Fruit fly (Drosophila melanogaster): ENCODE data around the gene CG16888.

The CG16888 gene

dm6 chr2L:13813156-13813555 is at the start of gene CG16888:
Gene CG16888, minus strand, starts transcription at chr2L:13813256.
- TF ChIP-seq CG17801 (GFP tag; optimal IDR thresholded peaks at IDR 0.05; ENCODE audit: partially characterized antibody) = no peak

dm6 chr2L:13851098-13851497 is 38.0 kb upstream of the CG16888 start:
- TF ChIP-seq CG17801 (GFP tag; optimal IDR thresholded peaks at IDR 0.05; ENCODE audit: partially characterized antibody) = no peak

dm6 chr2L:13849125-13849524 is 36.1 kb upstream of the CG16888 start, which contains the start of gene CG7968:
Gene CG7968, plus strand, starts transcription at chr2L:13849400.
- no peak for TF ChIP-seq CG17801 (GFP tag; optimal IDR thresholded peaks at IDR 0.05; ENCODE audit: partially characterized antibody)

dm6 chr2L:13847625-13848024 is 34.6 kb upstream of the CG16888 start, which contains the start of gene CG7953:
Gene CG7953, plus strand, starts transcription at chr2L:13847925.
- TF ChIP-seq CG17801 (GFP tag; optimal IDR thresholded peaks at IDR 0.05; ENCODE audit: partially characterized antibody) = no peak

dm6 chr2L:13846239-13846802 is 33.3 kb upstream of the CG16888 start, which contains the start of gene CG7916:
Gene CG7916, plus strand, starts transcription at chr2L:13846752.
- no peak for TF ChIP-seq CG17801 (GFP tag; optimal IDR thresholded peaks at IDR 0.05; ENCODE audit: partially characterized antibody)

- no peak for TF ChIP-seq CG17801 (GFP tag; optimal IDR thresholded peaks at IDR 0.05; ENCODE audit: partially characterized antibody)
Observed at dm6 chr2L:13845178-13845577, 32.1 kb upstream of the CG16888 start, which contains the start of gene CG8997. Gene CG8997, minus strand, starts transcription at chr2L:13845325.

dm6 chr2L:13843692-13844284 is 30.7 kb upstream of the CG16888 start, which contains the start of gene CG33306:
Gene CG33306, minus strand, starts transcription at chr2L:13843742.
- TF ChIP-seq CG17801 (GFP tag; optimal IDR thresholded peaks at IDR 0.05; ENCODE audit: partially characterized antibody) = no peak

- no peak for TF ChIP-seq CG17801 (GFP tag; optimal IDR thresholded peaks at IDR 0.05; ENCODE audit: partially characterized antibody)
Observed at dm6 chr2L:13842572-13842971, 29.5 kb upstream of the CG16888 start.

- TF ChIP-seq CG17801 (GFP tag; optimal IDR thresholded peaks at IDR 0.05; ENCODE audit: partially characterized antibody) = no peak
Observed at dm6 chr2L:13842078-13842477, 29.0 kb upstream of the CG16888 start.

dm6 chr2L:13841508-13841907 is 28.5 kb upstream of the CG16888 start, which contains the start of gene CG33307:
Gene CG33307, minus strand, starts transcription at chr2L:13841520.
- TF ChIP-seq CG17801 (GFP tag; optimal IDR thresholded peaks at IDR 0.05; ENCODE audit: partially characterized antibody) = no peak

dm6 chr2L:13839744-13840151 is 26.7 kb upstream of the CG16888 start:
- peak; percentile 72 for TF ChIP-seq CG17801 (GFP tag; optimal IDR thresholded peaks at IDR 0.05; ENCODE audit: partially characterized antibody)

dm6 chr2L:13838647-13839390 is 25.8 kb upstream of the CG16888 start:
- peak; percentile 78 for TF ChIP-seq CG17801 (GFP tag; optimal IDR thresholded peaks at IDR 0.05; ENCODE audit: partially characterized antibody)

dm6 chr2L:13837579-13837978 is 24.5 kb upstream of the CG16888 start:
- no peak for TF ChIP-seq CG17801 (GFP tag; optimal IDR thresholded peaks at IDR 0.05; ENCODE audit: partially characterized antibody)

dm6 chr2L:13835959-13836358 is 22.9 kb upstream of the CG16888 start:
- no peak for TF ChIP-seq CG17801 (GFP tag; optimal IDR thresholded peaks at IDR 0.05; ENCODE audit: partially characterized antibody)

- peak; percentile 100 for TF ChIP-seq CG17801 (GFP tag; optimal IDR thresholded peaks at IDR 0.05; ENCODE audit: partially characterized antibody)
Observed at dm6 chr2L:13835002-13835910, 22.2 kb upstream of the CG16888 start, which contains the start of the genes mRpS23 and CenG1A. Gene mRpS23, minus strand, starts transcription at chr2L:13835072. Gene CenG1A, plus strand, starts transcription at chr2L:13835564.
